Fruit fly (Drosophila melanogaster): ENCODE results near the gene Sras.

The Sras gene

DNA sequence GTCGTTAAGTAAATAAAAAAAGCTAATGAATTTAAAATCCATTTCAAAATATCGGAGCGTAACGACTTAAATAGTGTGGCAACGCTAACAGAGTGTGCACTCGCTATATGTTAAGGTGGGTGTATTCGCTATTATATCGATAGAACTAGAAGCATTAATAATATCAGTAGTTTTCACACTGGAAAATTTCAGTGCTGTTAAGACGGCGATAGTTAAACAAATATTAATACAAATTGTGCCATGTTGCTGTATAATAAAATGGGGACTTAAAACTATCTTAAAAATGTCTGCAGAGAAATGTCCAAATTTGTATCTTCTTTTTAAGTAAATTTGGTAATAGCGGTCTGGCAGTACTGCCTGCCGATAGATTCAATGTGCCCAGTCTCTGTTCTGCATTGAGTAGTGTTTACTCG lies 19.7 kb downstream of the Sras start (continued):
- peak; percentile 80 for TF ChIP-seq CG17328 (GFP tag; IDR thresholded peaks at IDR 0.05)
- peak; percentile 67 for TF ChIP-seq Ravus (GFP tag; IDR thresholded peaks at IDR 0.05)
- no peak for TF ChIP-seq hkb (optimal IDR thresholded peaks at IDR 0.05)
- TF ChIP-seq hkb (GFP tag; IDR thresholded peaks at IDR 0.05): peak; percentile 76
- no peak for TF ChIP-seq Dip2 (GFP tag; IDR thresholded peaks at IDR 0.05)
- TF ChIP-seq Ada2b (GFP tag; IDR thresholded peaks at IDR 0.05): peak; percentile 86
- no peak for TF ChIP-seq CG8388 (GFP tag; optimal IDR thresholded peaks at IDR 0.05)
- peak; percentile 37 for TF ChIP-seq CG12236 (GFP tag; optimal IDR thresholded peaks at IDR 0.05)
- no peak for TF ChIP-seq D (optimal IDR thresholded peaks at IDR 0.05)
- peak; percentile 27 for TF ChIP-seq D (GFP tag; optimal IDR thresholded peaks at IDR 0.05)
- TF ChIP-seq grn (GFP tag; optimal IDR thresholded peaks at IDR 0.05): peak; percentile 47
- TF ChIP-seq CG12942 (GFP tag; optimal IDR thresholded peaks at IDR 0.05): peak; percentile 85
- peak; percentile 85 for TF ChIP-seq Doc3 (GFP tag; IDR thresholded peaks at IDR 0.05; ENCODE audit: partially characterized antibody)
- TF ChIP-seq pb (GFP tag; optimal IDR thresholded peaks at IDR 0.05): peak; percentile 52
- peak; percentile 51 for TF ChIP-seq tap (tag; optimal IDR thresholded peaks at IDR 0.05)
- TF ChIP-seq insv (GFP tag; optimal IDR thresholded peaks at IDR 0.05): peak in 1 of 2 experiments; percentile 43
- TF ChIP-seq CG10147 (GFP tag; optimal IDR thresholded peaks at IDR 0.05): no peak
- no peak; the same call in 1 of the 2 replicates for TF ChIP-seq tna (GFP tag; IDR thresholded peaks at IDR 0.05; ENCODE audit: partially characterized antibody)
- TF ChIP-seq sob (GFP tag; IDR thresholded peaks at IDR 0.05): peak; percentile 91
- peak; percentile 61 for TF ChIP-seq CG17385 (GFP tag; optimal IDR thresholded peaks at IDR 0.05)
- TF ChIP-seq da (GFP tag; optimal IDR thresholded peaks at IDR 0.05): peak; percentile 71
- TF ChIP-seq bbx (GFP tag; IDR thresholded peaks at IDR 0.05; ENCODE audit: partially characterized antibody): peak; percentile 64
- peak; percentile 92 for TF ChIP-seq ssp (GFP tag; IDR thresholded peaks at IDR 0.05)
- TF ChIP-seq Atf6 (GFP tag; IDR thresholded peaks at IDR 0.05): peak; percentile 80
- TF ChIP-seq CG2875 (GFP tag; optimal IDR thresholded peaks at IDR 0.05): peak; percentile 27
- TF ChIP-seq CG7556 (GFP tag; optimal IDR thresholded peaks at IDR 0.05): no peak
- peak; percentile 85 for TF ChIP-seq CG5953 (GFP tag; IDR thresholded peaks at IDR 0.05)
- peak; percentile 84 for TF ChIP-seq CG17359 (tag; optimal IDR thresholded peaks at IDR 0.05)
- peak; percentile 82 for TF ChIP-seq inv (GFP tag; IDR thresholded peaks at IDR 0.05; ENCODE audit: partially characterized antibody)
- peak; percentile 74; the same call in 2 of the 3 replicates for TF ChIP-seq C15 (GFP tag; IDR thresholded peaks at IDR 0.05)
- TF ChIP-seq sc (optimal IDR thresholded peaks at IDR 0.05): no peak
- no peak for TF ChIP-seq sc (GFP tag; optimal IDR thresholded peaks at IDR 0.05)
- peak; percentile 75 for TF ChIP-seq CG18619 (GFP tag; optimal IDR thresholded peaks at IDR 0.05)
- peak; percentile 91 for TF ChIP-seq Gug (GFP tag; IDR thresholded peaks at IDR 0.05)
- no peak for TF ChIP-seq nom (GFP tag; optimal IDR thresholded peaks at IDR 0.05)
- TF ChIP-seq CG11504 (tag; optimal IDR thresholded peaks at IDR 0.05): no peak
- peak; percentile 90 for TF ChIP-seq CG6689 (GFP tag; IDR thresholded peaks at IDR 0.05)
- peak; percentile 82 for TF ChIP-seq ERR (GFP tag; optimal IDR thresholded peaks at IDR 0.05)
- peak; percentile 36 for TF ChIP-seq CG10565 (GFP tag; optimal IDR thresholded peaks at IDR 0.05)
- peak; percentile 82 for TF ChIP-seq wor (GFP tag; IDR thresholded peaks at IDR 0.05)
- TF ChIP-seq Usf (GFP tag; optimal IDR thresholded peaks at IDR 0.05): peak; percentile 19
- no peak for TF ChIP-seq sqz (GFP tag; optimal IDR thresholded peaks at IDR 0.05)
- TF ChIP-seq tgo (GFP tag; IDR thresholded peaks at IDR 0.05): peak; percentile 89
- TF ChIP-seq odd (GFP tag; optimal IDR thresholded peaks at IDR 0.05): no peak
- TF ChIP-seq Ets97D (GFP tag; optimal IDR thresholded peaks at IDR 0.05): peak; percentile 93
- TF ChIP-seq gce (GFP tag; IDR thresholded peaks at IDR 0.05): peak; percentile 78; the same call in 2 of the 3 replicates
- TF ChIP-seq CG9876 (GFP tag; optimal IDR thresholded peaks at IDR 0.05): peak; percentile 78
- TF ChIP-seq CG10431 (GFP tag; optimal IDR thresholded peaks at IDR 0.05): no peak
- peak; percentile 73; the same call in 2 of the 3 replicates for TF ChIP-seq zen2 (GFP tag; IDR thresholded peaks at IDR 0.05; ENCODE audit: partially characterized antibody)
- no peak for TF ChIP-seq fru (optimal IDR thresholded peaks at IDR 0.05)
- peak; percentile 82 for TF ChIP-seq fd96Cb (tag; optimal IDR thresholded peaks at IDR 0.05)
- TF ChIP-seq CG17361 (GFP tag; IDR thresholded peaks at IDR 0.05): no peak; the same call in 2 of the 3 replicates
